Fruit fly (Drosophila melanogaster): Measurements from ENCODE around the gene CG16762.

The CG16762 gene

DNA sequence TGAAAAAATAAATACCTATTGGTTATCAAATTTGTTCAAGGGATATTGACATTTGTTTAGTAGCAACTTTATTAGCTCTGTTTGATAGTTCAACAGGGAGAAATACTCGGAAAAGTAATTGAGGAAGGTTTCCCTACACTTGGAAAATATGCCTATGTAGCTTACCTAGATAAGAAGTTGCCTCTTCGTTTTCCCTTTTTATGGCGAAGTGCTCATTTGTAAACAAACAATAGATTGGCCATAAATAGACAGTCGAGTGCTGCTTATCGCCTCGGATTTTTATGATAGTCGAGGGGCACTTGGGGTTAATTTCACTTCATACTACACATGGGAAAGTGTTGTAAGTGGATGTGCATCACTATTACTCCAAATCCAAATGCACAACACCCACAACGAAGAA, 6.9 kb downstream of the CG16762 start (continued):
- TF ChIP-seq ab (GFP tag; optimal IDR thresholded peaks at IDR 0.05) (no peak), Nf-YB (GFP tag; optimal IDR thresholded peaks at IDR 0.05) (no peak)

dm6 chr3L:2467424-2467838, 8.0 kb downstream of the CG16762 start:
- no peak for TF ChIP-seq CG3726 (GFP tag; IDR thresholded peaks at IDR 0.05)
- peak; percentile 73 for TF ChIP-seq Rfx (GFP tag; IDR thresholded peaks at IDR 0.05)
- peak; percentile 60 for TF ChIP-seq Hr3 (GFP tag; optimal IDR thresholded peaks at IDR 0.05)
- no peak for TF ChIP-seq fd3F (GFP tag; optimal IDR thresholded peaks at IDR 0.05)
- no peak for TF ChIP-seq CG3995 (GFP tag; optimal IDR thresholded peaks at IDR 0.05)
- TF ChIP-seq h (optimal IDR thresholded peaks at IDR 0.05), result no peak
- peak; percentile 48 for TF ChIP-seq Mes4 (GFP tag; optimal IDR thresholded peaks at IDR 0.05)
- TF ChIP-seq CG10274 (GFP tag; optimal IDR thresholded peaks at IDR 0.05), result peak; percentile 17
- TF ChIP-seq Ptx1 (GFP tag; IDR thresholded peaks at IDR 0.05), result peak; percentile 91
- TF ChIP-seq CG3407 (GFP tag; optimal IDR thresholded peaks at IDR 0.05), result peak; percentile 6
- peak; percentile 56; the same call in 1 of the 2 replicates for TF ChIP-seq CG32767 (GFP tag; IDR thresholded peaks at IDR 0.05)
- 0 out of 3 replicates have a peak, but pooled peaks have one; percentile 31 for TF ChIP-seq sr (GFP tag; IDR thresholded peaks at IDR 0.05)
- no peak for TF ChIP-seq mirr (GFP tag; optimal IDR thresholded peaks at IDR 0.05)
- TF ChIP-seq schlank (tag; optimal IDR thresholded peaks at IDR 0.05), result no peak
- TF ChIP-seq CG18619 (GFP tag; optimal IDR thresholded peaks at IDR 0.05), result peak; percentile 61
- peak; percentile 5 for TF ChIP-seq Usf (GFP tag; optimal IDR thresholded peaks at IDR 0.05)
- peak; percentile 3 for TF ChIP-seq HLH54F (GFP tag; optimal IDR thresholded peaks at IDR 0.05)
- peak; percentile 56 for TF ChIP-seq org-1 (GFP tag; optimal IDR thresholded peaks at IDR 0.05)
- no peak for TF ChIP-seq CG7987 (GFP tag; optimal IDR thresholded peaks at IDR 0.05)
- peak; percentile 69 for TF ChIP-seq tio (GFP tag; optimal IDR thresholded peaks at IDR 0.05)
- no peak for TF ChIP-seq CG16813 (GFP tag; IDR thresholded peaks at IDR 0.05; ENCODE audit: partially characterized antibody)
- TF ChIP-seq NFAT (GFP tag; IDR thresholded peaks at IDR 0.05), result peak; percentile 56; the same call in 1 of the 2 replicates
- peak; percentile 8 for TF ChIP-seq twi (tag; optimal IDR thresholded peaks at IDR 0.05)
- no peak for TF ChIP-seq Jarid2 (GFP tag; optimal IDR thresholded peaks at IDR 0.05)
- TF ChIP-seq sima (GFP tag; optimal IDR thresholded peaks at IDR 0.05), result no peak
- TF ChIP-seq hb (GFP tag; IDR thresholded peaks at IDR 0.05; ENCODE audit: partially characterized antibody), result no peak
- TF ChIP-seq tap (tag; optimal IDR thresholded peaks at IDR 0.05), result peak; percentile 87
- no peak for TF ChIP-seq CG18011 (GFP tag; optimal IDR thresholded peaks at IDR 0.05)
- no peak for TF ChIP-seq CkIIα-i1 (GFP tag; IDR thresholded peaks at IDR 0.05)
- no peak for TF ChIP-seq CG7928 (GFP tag; optimal IDR thresholded peaks at IDR 0.05)
- TF ChIP-seq CG10366 (GFP tag; IDR thresholded peaks at IDR 0.05), result peak; percentile 52
- TF ChIP-seq run (tag; optimal IDR thresholded peaks at IDR 0.05), result peak; percentile 45
- no peak for TF ChIP-seq Antp (GFP tag; optimal IDR thresholded peaks at IDR 0.05)
- peak; percentile 54 to 76 for TF ChIP-seq chif (GFP tag; optimal IDR thresholded peaks at IDR 0.05)
- TF ChIP-seq Fer1 (GFP tag; optimal IDR thresholded peaks at IDR 0.05), result peak; percentile 71
- TF ChIP-seq HLH3B (GFP tag; IDR thresholded peaks at IDR 0.05), result peak; percentile 74
- peak; percentile 42 for TF ChIP-seq CG17568 (GFP tag; optimal IDR thresholded peaks at IDR 0.05)
- TF ChIP-seq stwl (tag; optimal IDR thresholded peaks at IDR 0.05), result peak; percentile 19
- TF ChIP-seq Poxn (GFP tag; IDR thresholded peaks at IDR 0.05), result no peak
- TF ChIP-seq cwo (GFP tag; optimal IDR thresholded peaks at IDR 0.05), result peak; percentile 65
- peak; percentile 62 for TF ChIP-seq CG8281 (tag; optimal IDR thresholded peaks at IDR 0.05)
- peak; percentile 36 for TF ChIP-seq sqz (GFP tag; optimal IDR thresholded peaks at IDR 0.05)
- TF ChIP-seq wek (GFP tag; optimal IDR thresholded peaks at IDR 0.05), result no peak
- TF ChIP-seq CG11456 (GFP tag; IDR thresholded peaks at IDR 0.05), result peak; percentile 65; the same call in 1 of the 3 replicates
- TF ChIP-seq CG12769 (tag; optimal IDR thresholded peaks at IDR 0.05), result peak; percentile 14
- no peak for TF ChIP-seq Neu2 (GFP tag; optimal IDR thresholded peaks at IDR 0.05; ENCODE audit: borderline replicate concordance)
- peak; percentile 69 for TF ChIP-seq Meics (GFP tag; optimal IDR thresholded peaks at IDR 0.05)
